Fruit fly (Drosophila melanogaster) whole organism: Measurements from ENCODE around the gene Pde1c.

ENCODE experiments used
- Dll ChIP-seq: fragments of >200 bp; optimal IDR thresholded peaks from 2 replicates; lab custom pipeline; 2017
- psq ChIP-seq: fragments of >200 bp; optimal IDR thresholded peaks from 2 replicates; lab custom pipeline; 2017

- TF ChIP-seq Dll (lab: Kevin White, UChicago) (no peak), psq (lab: Kevin White, UChicago) (no peak)
These were observed 83.1 kb downstream of the Pde1c start for dm6 chr2L:11845159-11845788.
